Comparison of ENCODE assay signal across 2 fruit fly cellular contexts in genomic region chr3L:9462247-9462769, dm6.
TF ChIP-seq lines count a peak whose summit lies in the region.

No protein-coding gene starts in this region.

TF ChIP-seq in whole organism, embryonic, 481 proteins besides CTCF, POLR2A, EP300 and RAD21 (continued from another document and continues in another):
- TF ChIP-seq CG16815 (GFP tag; optimal IDR thresholded peaks at IDR 0.05; lab: Kevin White, UChicago): peak; percentile 70
- no peak for TF ChIP-seq Poxn (GFP tag; IDR thresholded peaks at IDR 0.05; lab: Robert Waterston, UW)
- TF ChIP-seq gt (GFP tag; IDR thresholded peaks at IDR 0.05; lab: Robert Waterston, UW): peak; percentile 58; the same call in 1 of the 2 replicates
- TF ChIP-seq h (optimal IDR thresholded peaks at IDR 0.05; lab: Kevin White, UChicago): no peak
- no peak; the same call in 2 of the 3 replicates for TF ChIP-seq gce (GFP tag; IDR thresholded peaks at IDR 0.05; lab: Robert Waterston, UW)
- peak; percentile 93 for TF ChIP-seq CG10147 (GFP tag; optimal IDR thresholded peaks at IDR 0.05; lab: Kevin White, UChicago)
- peak; percentile 51 for TF ChIP-seq CG10274 (GFP tag; optimal IDR thresholded peaks at IDR 0.05; lab: Kevin White, UChicago)
- no peak for TF ChIP-seq Ets65A (GFP tag; lab: Kevin White, UChicago)
- TF ChIP-seq vfl (GFP tag; optimal IDR thresholded peaks at IDR 0.05; lab: Kevin White, UChicago): peak; percentile 35
- peak; percentile 91 for TF ChIP-seq Meics (GFP tag; optimal IDR thresholded peaks at IDR 0.05; lab: Kevin White, UChicago)
- peak; percentile 67 for TF ChIP-seq CG3065 (GFP tag; optimal IDR thresholded peaks at IDR 0.05; lab: Kevin White, UChicago)
- no peak for TF ChIP-seq grn (GFP tag; optimal IDR thresholded peaks at IDR 0.05; lab: Kevin White, UChicago)
- TF ChIP-seq pnt (GFP tag; optimal IDR thresholded peaks at IDR 0.05; lab: Kevin White, UChicago): peak; percentile 64
- TF ChIP-seq CG18476 (GFP tag; optimal IDR thresholded peaks at IDR 0.05; lab: Kevin White, UChicago): peak; percentile 91
- 0 out of 2 replicates have a peak, but pooled peaks have one; percentile 6 for TF ChIP-seq ssp (GFP tag; IDR thresholded peaks at IDR 0.05; lab: Robert Waterston, UW)
- TF ChIP-seq slou (GFP tag; optimal IDR thresholded peaks at IDR 0.05; lab: Kevin White, UChicago): no peak
- peak; percentile 46 for TF ChIP-seq CG7786 (GFP tag; optimal IDR thresholded peaks at IDR 0.05; lab: Kevin White, UChicago)
- TF ChIP-seq otp (GFP tag; IDR thresholded peaks at IDR 0.05; lab: Robert Waterston, UW): peak; percentile 66; the same call in 2 of the 3 replicates
- TF ChIP-seq pb (GFP tag; optimal IDR thresholded peaks at IDR 0.05; lab: Kevin White, UChicago): peak; percentile 40
- TF ChIP-seq tup (GFP tag; optimal IDR thresholded peaks at IDR 0.05; lab: Kevin White, UChicago): no peak
- TF ChIP-seq gem (tag; optimal IDR thresholded peaks at IDR 0.05; lab: Kevin White, UChicago): peak; percentile 97
- peak; percentile 90 for TF ChIP-seq BtbVII (GFP tag; optimal IDR thresholded peaks at IDR 0.05; lab: Kevin White, UChicago)
- TF ChIP-seq CG10209 (GFP tag; optimal IDR thresholded peaks at IDR 0.05; lab: Kevin White, UChicago): peak; percentile 88
- peak; percentile 42; the same call in 1 of the 2 replicates for TF ChIP-seq CG14441 (GFP tag; IDR thresholded peaks at IDR 0.05; lab: Robert Waterston, UW)
- TF ChIP-seq CG13894 (tag; optimal IDR thresholded peaks at IDR 0.05; lab: Kevin White, UChicago): peak; percentile 84
- TF ChIP-seq Awh (GFP tag; IDR thresholded peaks at IDR 0.05; lab: Robert Waterston, UW): peak; percentile 31; the same call in 1 of the 2 replicates
- peak; percentile 65 for TF ChIP-seq Chrac-16 (GFP tag; optimal IDR thresholded peaks at IDR 0.05; lab: Kevin White, UChicago)
- peak; percentile 58; the same call in 1 of the 2 replicates for TF ChIP-seq sens-2 (GFP tag; IDR thresholded peaks at IDR 0.05; lab: Robert Waterston, UW)
- peak; percentile 74 for TF ChIP-seq Deaf1 (tag; optimal IDR thresholded peaks at IDR 0.05; lab: Kevin White, UChicago)
- TF ChIP-seq lola (GFP tag; optimal IDR thresholded peaks at IDR 0.05; lab: Kevin White, UChicago): peak in 1 of 3 experiments; percentile 96
- TF ChIP-seq H15 (GFP tag; IDR thresholded peaks at IDR 0.05; lab: Robert Waterston, UW): peak; percentile 58; the same call in 1 of the 3 replicates
- peak; percentile 95 for TF ChIP-seq gcm (GFP tag; optimal IDR thresholded peaks at IDR 0.05; lab: Kevin White, UChicago)
- peak; percentile 90 for TF ChIP-seq CG15696 (tag; optimal IDR thresholded peaks at IDR 0.05; lab: Kevin White, UChicago)
- peak; percentile 42 for TF ChIP-seq CG17802 (tag; optimal IDR thresholded peaks at IDR 0.05; lab: Kevin White, UChicago)
- TF ChIP-seq CG8478 (optimal IDR thresholded peaks at IDR 0.05; lab: Kevin White, UChicago): no peak
- TF ChIP-seq exex (tag; optimal IDR thresholded peaks at IDR 0.05; lab: Kevin White, UChicago): peak; percentile 67
- peak; percentile 60 to 76 for TF ChIP-seq chif (GFP tag; optimal IDR thresholded peaks at IDR 0.05; lab: Kevin White, UChicago)
- peak; percentile 88 for TF ChIP-seq CG4328 (GFP tag; optimal IDR thresholded peaks at IDR 0.05; lab: Kevin White, UChicago)
- peak; percentile 86 for TF ChIP-seq CG17385 (GFP tag; optimal IDR thresholded peaks at IDR 0.05; lab: Kevin White, UChicago)
- 0 out of 2 replicates have a peak, but pooled peaks have one; percentile 38 for TF ChIP-seq peb (GFP tag; IDR thresholded peaks at IDR 0.05; lab: Robert Waterston, UW)
- peak; percentile 43; the same call in 1 of the 3 replicates for TF ChIP-seq ken (GFP tag; IDR thresholded peaks at IDR 0.05; lab: Robert Waterston, UW)
- TF ChIP-seq Ssrp (tag; optimal IDR thresholded peaks at IDR 0.05; lab: Kevin White, UChicago): peak; percentile 91
- peak; percentile 75 for TF ChIP-seq ci (GFP tag; IDR thresholded peaks at IDR 0.05; lab: Robert Waterston, UW)
- TF ChIP-seq CG3281 (GFP tag; optimal IDR thresholded peaks at IDR 0.05; lab: Kevin White, UChicago): peak; percentile 89
- TF ChIP-seq run (tag; optimal IDR thresholded peaks at IDR 0.05; lab: Kevin White, UChicago): peak; percentile 89
- no peak for TF ChIP-seq ab (GFP tag; optimal IDR thresholded peaks at IDR 0.05; lab: Kevin White, UChicago)
- peak; percentile 81 for TF ChIP-seq CG5180 (GFP tag; optimal IDR thresholded peaks at IDR 0.05; lab: Kevin White, UChicago)
- TF ChIP-seq CG4360 (GFP tag; IDR thresholded peaks at IDR 0.05; lab: Robert Waterston, UW): peak; percentile 81
- TF ChIP-seq CG2116 (GFP tag; optimal IDR thresholded peaks at IDR 0.05; lab: Kevin White, UChicago): peak; percentile 52
- TF ChIP-seq Six4 (GFP tag; optimal IDR thresholded peaks at IDR 0.05; lab: Kevin White, UChicago): peak; percentile 86
- TF ChIP-seq Xrp1 (GFP tag; IDR thresholded peaks at IDR 0.05; lab: Robert Waterston, UW): peak; percentile 89
- TF ChIP-seq kni (GFP tag; optimal IDR thresholded peaks at IDR 0.05; lab: Kevin White, UChicago): peak; percentile 31
- peak; percentile 82 for TF ChIP-seq cwo (GFP tag; optimal IDR thresholded peaks at IDR 0.05; lab: Kevin White, UChicago)
- peak; percentile 60 for TF ChIP-seq p53 (GFP tag; optimal IDR thresholded peaks at IDR 0.05; lab: Kevin White, UChicago)
- no peak; the same call in 1 of the 2 replicates for TF ChIP-seq CG42726 (GFP tag; IDR thresholded peaks at IDR 0.05; lab: Robert Waterston, UW; ENCODE audit: partially characterized antibody)
- TF ChIP-seq HLHmδ (GFP tag; optimal IDR thresholded peaks at IDR 0.05; lab: Kevin White, UChicago): no peak
- peak; percentile 60 for TF ChIP-seq CG30431 (GFP tag; optimal IDR thresholded peaks at IDR 0.05; lab: Kevin White, UChicago)
- no peak for TF ChIP-seq nerfin-2 (GFP tag; IDR thresholded peaks at IDR 0.05; lab: Robert Waterston, UW; ENCODE audit: partially characterized antibody)
- peak; percentile 11; the same call in 1 of the 2 replicates for TF ChIP-seq CG8765 (GFP tag; IDR thresholded peaks at IDR 0.05; lab: Robert Waterston, UW)
- peak; percentile 77 for TF ChIP-seq E2f1 (GFP tag; IDR thresholded peaks at IDR 0.05; lab: Robert Waterston, UW)
- peak; percentile 85 for TF ChIP-seq CG9437 (GFP tag; optimal IDR thresholded peaks at IDR 0.05; lab: Kevin White, UChicago)
- peak; percentile 71 for TF ChIP-seq CG12942 (GFP tag; optimal IDR thresholded peaks at IDR 0.05; lab: Kevin White, UChicago)
- TF ChIP-seq CG14014 (GFP tag; IDR thresholded peaks at IDR 0.05; lab: Robert Waterston, UW): peak; percentile 78
- no peak for TF ChIP-seq gsb (GFP tag; IDR thresholded peaks at IDR 0.05; lab: Robert Waterston, UW)

TF ChIP-seq in whole organism, prepupa, 60 proteins besides CTCF, POLR2A, EP300 and RAD21 (continued from another document):
- peak; percentile 96 for TF ChIP-seq CG32006 (GFP tag; optimal IDR thresholded peaks at IDR 0.05; lab: Kevin White, UChicago)
- TF ChIP-seq net (GFP tag; optimal IDR thresholded peaks at IDR 0.05; lab: Kevin White, UChicago): peak; percentile 91
- TF ChIP-seq CG6808 (GFP tag; optimal IDR thresholded peaks at IDR 0.05; lab: Kevin White, UChicago): peak; percentile 83
- TF ChIP-seq Lpt (GFP tag; optimal IDR thresholded peaks at IDR 0.05; lab: Kevin White, UChicago): peak; percentile 92
- TF ChIP-seq CG8632 (GFP tag; optimal IDR thresholded peaks at IDR 0.05; lab: Kevin White, UChicago): peak; percentile 83
- TF ChIP-seq svp (GFP tag; lab: Kevin White, UChicago): peak; percentile 95
- peak; percentile 80 for TF ChIP-seq Blimp-1 (GFP tag; optimal IDR thresholded peaks at IDR 0.05; lab: Kevin White, UChicago)
- peak; percentile 87 for TF ChIP-seq CG6163 (GFP tag; IDR thresholded peaks at IDR 0.05; lab: Robert Waterston, UW)
